Worm (Caenorhabditis elegans) whole organism, L1 larva: ENCODE measurements around the gene K02E10.5.
A peak's percentile ranks its signal among the peaks of the same experiment; 100 is the strongest.

Experiments used
- blmp-1 ChIP-seq: fragments of 150-350 bp; optimal IDR thresholded peaks from 2 replicates; lab custom pipeline; 2014; ENCODE audit warnings: missing biosample characterization, missing genetic modification characterization
- ceh-63 ChIP-seq: fragments of 200-800 bp; sonication (Bioruptor generic); optimal IDR thresholded peaks from 2 replicates; lab custom pipeline; 2018; ENCODE audit warnings: mild to moderate bottlenecking, missing genetic modification characterization, missing compliant biosample characterization
- ceh-8 ChIP-seq: fragments of 200-800 bp; sonication (Bioruptor generic); optimal IDR thresholded peaks from 2 replicates; lab custom pipeline; 2018; ENCODE audit warnings: mild to moderate bottlenecking, missing genetic modification characterization, moderate library complexity, missing compliant biosample characterization
- ceh-88 ChIP-seq: fragments of 200-800 bp; sonication (Bioruptor generic); IDR thresholded peaks from 2 replicates; pipeline ENCODE4 v1.3.6; 2022; ENCODE audit warnings: missing genetic modification characterization, missing compliant biosample characterization
- dsc-1 ChIP-seq: sonication (generic microtip); optimal IDR thresholded peaks from 2 replicates; lab custom pipeline; 2016; ENCODE audit warnings: mild to moderate bottlenecking, missing genetic modification characterization, missing compliant biosample characterization
- efl-1 ChIP-seq, 4 experiments: fragments of 150-350 bp; optimal IDR thresholded peaks in 3 of 4; peaks in 1 of 4; 1 replicate in 1 of 4; 2 replicates in 3 of 4; lab custom pipeline; 2014; ENCODE audit warnings: missing biosample characterization in 2 of 4, missing genetic modification characterization in 2 of 4, missing genetic modification reagents in 2 of 4
- efl-3 ChIP-seq: fragments of 200-800 bp; sonication (Bioruptor generic); optimal IDR thresholded peaks from 2 replicates; lab custom pipeline; 2018; ENCODE audit warnings: mild to moderate bottlenecking, missing genetic modification characterization, missing compliant biosample characterization
- ets-5 ChIP-seq: fragments of 200-800 bp; sonication (Bioruptor generic); IDR thresholded peaks from 2 replicates; pipeline ENCODE4 v1.3.6; 2022; ENCODE audit warnings: missing genetic modification characterization, missing compliant biosample characterization
- fkh-10 ChIP-seq: sonication (generic microtip); optimal IDR thresholded peaks from 2 replicates; lab custom pipeline; 2017; ENCODE audit warnings: missing biosample characterization, missing genetic modification reagents, missing genetic modification characterization
- fkh-4 ChIP-seq: sonication (generic microtip); optimal IDR thresholded peaks from 2 replicates; lab custom pipeline; 2016; ENCODE audit warnings: missing compliant biosample characterization, missing genetic modification characterization, borderline replicate concordance
- fkh-8 ChIP-seq: sonication (generic microtip); optimal IDR thresholded peaks from 2 replicates; lab custom pipeline; 2016; ENCODE audit warnings: mild to moderate bottlenecking, missing genetic modification characterization, missing compliant biosample characterization
- irx-1 ChIP-seq: sonication (generic microtip); optimal IDR thresholded peaks from 2 replicates; lab custom pipeline; 2016; ENCODE audit warnings: missing genetic modification characterization, missing compliant biosample characterization
- isw-1 ChIP-seq: fragments of 200-800 bp; sonication (Bioruptor generic); IDR thresholded peaks from 2 replicates; pipeline ENCODE4 v1.3.6; 2022; ENCODE audit warnings: missing genetic modification characterization, missing compliant biosample characterization
- jun-1 ChIP-seq: fragments of 150-350 bp; optimal IDR thresholded peaks from 2 replicates; lab custom pipeline; 2014; ENCODE audit warnings: missing biosample characterization, missing genetic modification reagents, missing genetic modification characterization
- lin-14 ChIP-seq: fragments of 200-800 bp; sonication (Bioruptor generic); optimal IDR thresholded peaks from 2 replicates; lab custom pipeline; 2018; ENCODE audit warnings: mild to moderate bottlenecking, missing genetic modification characterization, moderate library complexity, missing compliant biosample characterization
- lin-15B ChIP-seq: fragments of 150-350 bp; sonication (generic microtip); optimal IDR thresholded peaks from 3 replicates; lab custom pipeline; 2014; ENCODE audit warnings: missing biosample characterization, missing genetic modification characterization
- lin-35 ChIP-seq, 2 experiments: fragments of 150-350 bp; optimal IDR thresholded peaks; 2 replicates each; lab custom pipeline; 2014; ENCODE audit warnings: missing biosample characterization in 2 of 2, missing genetic modification characterization in 2 of 2, missing genetic modification reagents in 2 of 2
- lir-3 ChIP-seq: sonication (generic microtip); optimal IDR thresholded peaks from 2 replicates; lab custom pipeline; 2016; ENCODE audit warnings: mild to moderate bottlenecking, missing genetic modification characterization, moderate library complexity, missing compliant biosample characterization; ENCODE audit not compliant: poor library complexity
- lsy-2 ChIP-seq, 2 experiments: fragments of 150-350 bp; optimal IDR thresholded peaks; 2 replicates each; lab custom pipeline; 2014; ENCODE audit warnings: missing biosample characterization in 2 of 2, missing genetic modification characterization in 2 of 2
- mef-2 ChIP-seq: fragments of 150-350 bp; optimal IDR thresholded peaks from 2 replicates; lab custom pipeline; 2014; ENCODE audit warnings: missing biosample characterization, missing genetic modification characterization
- nhr-11 ChIP-seq: fragments of 150-350 bp; optimal IDR thresholded peaks from 2 replicates; lab custom pipeline; 2014; ENCODE audit warnings: missing biosample characterization, missing genetic modification characterization
- nhr-19 ChIP-seq: fragments of 200-800 bp; sonication (Bioruptor generic); conservative IDR thresholded peaks from 2 replicates; pipeline ENCODE4 v1.3.6; 2022; ENCODE audit warnings: missing genetic modification characterization, missing compliant biosample characterization
- nhr-20 ChIP-seq: sonication (generic microtip); optimal IDR thresholded peaks from 2 replicates; lab custom pipeline; 2016; ENCODE audit warnings: mild to moderate bottlenecking, missing genetic modification characterization, missing compliant biosample characterization
- nhr-28 ChIP-seq: fragments of 150-350 bp; optimal IDR thresholded peaks from 2 replicates; lab custom pipeline; 2014; ENCODE audit warnings: missing biosample characterization, missing genetic modification characterization
- nhr-47 ChIP-seq: sonication (generic microtip); optimal IDR thresholded peaks from 2 replicates; lab custom pipeline; 2016; ENCODE audit warnings: mild to moderate bottlenecking, missing genetic modification characterization, moderate library complexity, missing compliant biosample characterization
- nhr-71 ChIP-seq: sonication (generic microtip); optimal IDR thresholded peaks from 2 replicates; lab custom pipeline; 2016; ENCODE audit warnings: mild to moderate bottlenecking, missing genetic modification characterization, moderate library complexity, missing compliant biosample characterization
- nhr-84 ChIP-seq: sonication (generic microtip); optimal IDR thresholded peaks from 2 replicates; lab custom pipeline; 2017; ENCODE audit warnings: missing biosample characterization, missing genetic modification characterization
- pag-3 ChIP-seq: sonication (generic microtip); optimal IDR thresholded peaks from 2 replicates; lab custom pipeline; 2017; ENCODE audit warnings: missing genetic modification characterization, mild to moderate bottlenecking, missing compliant biosample characterization, antibody characterized with exemption, borderline replicate concordance; ENCODE audit not compliant: insufficient read depth
- pax-3 ChIP-seq: fragments of 200-800 bp; sonication (Bioruptor generic); optimal IDR thresholded peaks from 2 replicates; lab custom pipeline; 2018; ENCODE audit warnings: mild to moderate bottlenecking, missing genetic modification characterization, moderate library complexity, missing compliant biosample characterization
- skn-1 ChIP-seq: fragments of 150-350 bp; optimal IDR thresholded peaks from 2 replicates; lab custom pipeline; 2014; ENCODE audit warnings: missing biosample characterization, missing genetic modification characterization
- snu-23 ChIP-seq: sonication (generic microtip); optimal IDR thresholded peaks from 2 replicates; lab custom pipeline; 2016; ENCODE audit warnings: missing genetic modification characterization, missing compliant biosample characterization
- sox-4 ChIP-seq: sonication (generic microtip); optimal IDR thresholded peaks from 2 replicates; lab custom pipeline; 2016; ENCODE audit warnings: missing genetic modification characterization, missing compliant biosample characterization
- swsn-7 ChIP-seq: sonication (generic microtip); optimal IDR thresholded peaks from 2 replicates; lab custom pipeline; 2016; ENCODE audit warnings: missing genetic modification characterization, missing compliant biosample characterization
- tbx-2 ChIP-seq: sonication (generic microtip); optimal IDR thresholded peaks from 2 replicates; lab custom pipeline; 2016; ENCODE audit warnings: missing genetic modification characterization, missing compliant biosample characterization
- unc-62 ChIP-seq: fragments of 150-350 bp; optimal IDR thresholded peaks from 2 replicates; lab custom pipeline; 2014; ENCODE audit warnings: missing biosample characterization, missing genetic modification reagents, missing genetic modification characterization
- unc-86 ChIP-seq: sonication (generic microtip); optimal IDR thresholded peaks from 2 replicates; lab custom pipeline; 2016; ENCODE audit warnings: missing genetic modification characterization, missing compliant biosample characterization
- unc-98 ChIP-seq: fragments of 200-800 bp; sonication (Bioruptor generic); IDR thresholded peaks from 2 replicates; pipeline ENCODE4 v1.3.6; 2022; ENCODE audit warnings: missing genetic modification characterization, missing compliant biosample characterization
- vab-15 ChIP-seq: sonication (generic microtip); optimal IDR thresholded peaks from 2 replicates; lab custom pipeline; 2017; ENCODE audit warnings: missing genotype, mild to moderate bottlenecking, missing genetic modification characterization, missing compliant biosample characterization
- xbp-1 ChIP-seq: sonication (generic microtip); optimal IDR thresholded peaks from 2 replicates; lab custom pipeline; 2016; ENCODE audit warnings: missing genetic modification characterization, missing compliant biosample characterization

Gene K02E10.5

DNA sequence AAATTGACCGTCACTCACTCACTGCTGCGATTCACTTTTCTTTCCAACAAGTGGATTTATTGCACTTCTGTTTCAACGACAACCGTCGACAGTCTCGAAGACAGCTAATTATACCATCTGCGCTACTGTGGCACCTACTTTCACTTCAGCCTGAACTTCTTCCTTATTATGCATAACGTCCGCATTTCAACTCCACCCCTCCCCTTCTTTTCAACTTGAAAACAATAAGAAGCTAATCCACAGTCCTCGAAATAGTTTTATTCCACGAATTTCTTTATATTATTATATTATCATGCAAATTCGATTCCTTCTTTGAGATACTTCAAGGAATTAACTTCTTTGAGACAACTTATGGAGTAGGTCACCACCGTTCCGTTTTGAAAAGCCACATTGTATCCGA, 7.4 kb downstream of the K02E10.5 start, which contains the start of gene R04B3.1:
R04B3.1 (minus strand) TSS at position 101 of the 400 bp plus-strand sequence.
- TF ChIP-seq blmp-1 (tag; lab: Kevin White, UChicago) (peak; percentile 58), unc-62 (GFP tag; lab: Kevin White, UChicago) (no peak), ets-5 (GFP tag; lab: Robert Waterston, UW) (no peak)

DNA sequence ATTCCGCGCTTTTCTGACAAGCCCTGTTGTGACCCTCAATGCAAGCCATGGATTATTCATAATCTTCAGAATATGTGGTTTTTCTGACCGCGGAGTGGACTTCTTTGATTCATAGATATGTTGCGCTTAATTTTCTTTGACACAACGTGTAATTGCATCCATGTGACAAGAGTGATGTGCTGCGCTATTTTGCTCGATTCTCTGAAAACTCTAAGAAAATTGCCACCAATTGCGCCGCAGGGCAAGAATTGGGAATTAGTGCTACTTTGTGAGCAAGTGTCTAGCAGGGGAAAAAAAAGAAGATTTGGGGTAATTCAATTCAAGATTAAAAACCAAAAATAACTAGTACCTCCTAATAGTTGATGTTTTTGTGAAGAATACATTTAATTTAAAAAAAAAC, 14.7 kb downstream of the K02E10.5 start:
- TF ChIP-seq vab-15 (tag; lab: Kevin White, UChicago) (no peak), ceh-63 (peak; percentile 28), nhr-11 (tag; lab: Kevin White, UChicago) (no peak), nhr-28 (tag; lab: Kevin White, UChicago) (no peak), ceh-88 (GFP tag; lab: Robert Waterston, UW) (peak; percentile 36; the same call in 1 of the 2 replicates), ceh-8 (GFP tag; lab: Kevin White, UChicago) (peak; percentile 79), dsc-1 (tag; lab: Kevin White, UChicago) (peak; percentile 36), unc-62 (GFP tag; lab: Kevin White, UChicago) (no peak), efl-1 (optimal IDR thresholded peaks at IDR 0.05; lab: Kevin White, UChicago) (no peak), efl-1 (GFP tag; optimal IDR thresholded peaks at IDR 0.05 in 1 of 2; lab: Kevin White, UChicago) (no peak), xbp-1 (tag; lab: Kevin White, UChicago) (peak; percentile 1), nhr-71 (peak; percentile 59), unc-86 (tag; lab: Kevin White, UChicago) (peak; percentile 24), swsn-7 (peak; percentile 27), nhr-47 (peak; percentile 63), lin-14 (GFP tag; lab: Kevin White, UChicago) (peak; percentile 83)

DNA sequence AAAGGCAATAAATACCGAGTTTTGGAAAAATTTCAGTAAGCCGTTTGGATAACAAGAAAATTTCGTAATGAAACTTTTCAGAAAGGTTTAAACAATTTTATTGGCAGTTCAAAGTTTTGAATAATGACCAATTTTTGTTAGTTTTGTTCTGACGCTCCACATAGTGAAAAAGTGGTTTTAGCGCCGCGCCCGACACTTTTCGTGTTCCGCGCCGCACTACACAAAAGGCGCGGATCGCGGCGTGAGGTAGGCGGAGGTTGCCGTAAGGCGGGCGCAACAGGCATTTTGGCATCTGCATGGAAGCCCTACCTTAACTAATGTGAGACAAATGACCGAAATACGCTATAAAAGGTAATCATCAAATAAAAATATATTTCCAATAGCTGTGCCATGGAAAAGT, 17.0 kb downstream of the K02E10.5 start:
- no peak for TF ChIP-seq irx-1 (tag; lab: Kevin White, UChicago)
- no peak for TF ChIP-seq unc-98 (GFP tag; lab: Robert Waterston, UW)
- TF ChIP-seq lir-3 (tag; lab: Kevin White, UChicago): no peak
- TF ChIP-seq dsc-1 (tag; lab: Kevin White, UChicago): no peak
- TF ChIP-seq efl-3 (GFP tag; lab: Kevin White, UChicago): no peak
- no peak for TF ChIP-seq fkh-8
- no peak for TF ChIP-seq lsy-2 (tag; optimal IDR thresholded peaks at IDR 0.05; lab: Kevin White, UChicago)
- no peak for TF ChIP-seq nhr-20 (tag; lab: Kevin White, UChicago)
- no peak for TF ChIP-seq fkh-4 (tag; lab: Kevin White, UChicago)
- no peak for TF ChIP-seq pag-3 (tag; lab: Kevin White, UChicago)
- TF ChIP-seq tbx-2 (tag; lab: Kevin White, UChicago): no peak
- no peak for TF ChIP-seq efl-1 (optimal IDR thresholded peaks at IDR 0.05; lab: Kevin White, UChicago)
- TF ChIP-seq efl-1 (GFP tag; optimal IDR thresholded peaks at IDR 0.05 in 1 of 2; lab: Kevin White, UChicago): no peak
- no peak for TF ChIP-seq nhr-19
- TF ChIP-seq nhr-71: no peak
- TF ChIP-seq, all 84 proteins: peak for 0

DNA sequence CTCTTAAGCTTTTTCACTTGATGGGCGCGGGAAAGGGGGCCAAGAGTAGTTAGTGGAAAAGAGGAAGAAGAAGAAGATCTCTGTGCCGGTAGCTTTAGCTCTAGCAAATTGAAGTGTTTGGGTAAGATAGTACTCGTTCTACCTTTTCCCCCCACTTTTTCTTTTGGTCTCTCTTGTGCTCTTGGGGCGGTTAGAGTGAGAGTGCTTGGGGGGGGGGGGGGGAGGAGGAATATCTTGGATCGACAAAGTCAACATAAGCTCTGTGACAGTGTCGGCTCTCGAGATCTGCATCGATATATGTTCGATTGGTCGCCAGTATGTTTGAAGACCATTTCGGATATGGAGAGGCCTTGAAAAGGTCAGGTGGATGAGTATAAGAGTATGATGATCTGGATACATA, 18.9 kb downstream of the K02E10.5 start, which contains the start of gene fox-1:
fox-1 (minus strand) TSS at position 101 of the 400 bp plus-strand sequence.
- 0 out of 2 replicates have a peak, but pooled peaks have one; percentile 12 for TF ChIP-seq nhr-19
- TF ChIP-seq lsy-2 (tag; optimal IDR thresholded peaks at IDR 0.05; lab: Kevin White, UChicago): no peak

DNA sequence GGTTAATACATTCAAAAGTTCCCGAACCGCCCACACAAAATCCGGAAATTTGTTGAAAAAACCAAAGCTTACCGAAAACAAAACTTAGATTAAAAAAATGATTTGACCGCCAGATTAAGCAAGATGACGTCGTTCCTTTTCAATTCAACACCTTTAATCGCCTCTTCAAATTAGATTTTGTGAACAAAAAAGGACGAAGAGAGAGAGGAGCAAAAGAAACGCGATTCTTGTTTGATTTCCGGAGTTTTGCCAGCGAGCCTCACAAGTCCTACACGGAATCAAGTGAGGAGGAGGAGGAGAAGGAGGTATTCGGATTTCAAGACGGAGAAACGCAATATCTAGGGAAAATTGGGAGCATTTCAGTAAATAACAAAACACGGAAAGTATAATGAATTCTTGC, 21.3 kb downstream of the K02E10.5 start:
- TF ChIP-seq lin-14 (GFP tag; lab: Kevin White, UChicago) (peak; percentile 3), lin-35 (GFP tag; optimal IDR thresholded peaks at IDR 0.05; lab: Kevin White, UChicago) (no peak), efl-1 (optimal IDR thresholded peaks at IDR 0.05; lab: Kevin White, UChicago) (no peak), efl-1 (GFP tag; optimal IDR thresholded peaks at IDR 0.05 in 1 of 2; lab: Kevin White, UChicago) (peak in 1 of 2 experiments; percentile 32), dsc-1 (tag; lab: Kevin White, UChicago) (peak; percentile 20), fkh-10 (peak; percentile 82), pax-3 (tag; lab: Kevin White, UChicago) (no peak), skn-1 (no peak), isw-1 (GFP tag; lab: Robert Waterston, UW) (no peak), lin-15B (no peak), blmp-1 (tag; lab: Kevin White, UChicago) (no peak), irx-1 (tag; lab: Kevin White, UChicago) (peak; percentile 13), snu-23 (GFP tag; lab: Kevin White, UChicago) (no peak), nhr-84 (no peak), sox-4 (tag; lab: Kevin White, UChicago) (no peak), mef-2 (no peak), jun-1 (no peak)
